Fruit fly (Drosophila melanogaster) whole organism: Measurements from ENCODE around the gene scrt.

Experiments used
- CG8478 ChIP-seq: fragments of >200 bp; optimal IDR thresholded peaks from 2 replicates; lab custom pipeline; 2018; ENCODE audit warnings: inconsistent platforms
- Dll ChIP-seq: fragments of >200 bp; optimal IDR thresholded peaks from 2 replicates; lab custom pipeline; 2017
- EcR ChIP-seq, 2 experiments: fragments of >200 bp; optimal IDR thresholded peaks; 2 replicates each; lab custom pipeline; 2017; ENCODE audit warnings: missing biosample characterization in 2 of 2, missing genetic modification characterization in 2 of 2, missing genetic modification reagents in 2 of 2
- pan ChIP-seq: fragments of >200 bp; optimal IDR thresholded peaks from 2 replicates; lab custom pipeline; 2017
- psq ChIP-seq: fragments of >200 bp; optimal IDR thresholded peaks from 2 replicates; lab custom pipeline; 2017
- usp ChIP-seq: fragments of >200 bp; optimal IDR thresholded peaks from 2 replicates; lab custom pipeline; 2017; ENCODE audit warnings: missing biosample characterization, missing genetic modification characterization, mixed read lengths

- TF ChIP-seq pan (lab: Kevin White, UChicago): no peak
- no peak for TF ChIP-seq psq
- TF ChIP-seq Dll (lab: Kevin White, UChicago): no peak
- no peak for TF ChIP-seq CG8478 (lab: Kevin White, UChicago)
- no peak for TF ChIP-seq usp (GFP tag; lab: Kevin White, UChicago)
- TF ChIP-seq EcR (GFP tag; optimal IDR thresholded peaks at IDR 0.05; lab: Kevin White, UChicago): no peak
Measured at dm6 chr3L:4031762-4032161, 48.1 kb downstream of the scrt start, which contains the start of the genes Gr64d and Gr64e.
